Fruit fly (Drosophila melanogaster) whole organism, prepupa: ENCODE data around the gene fwd.

ENCODE experiments used
- CG6276 ChIP-seq: fragments of 200-800 bp; sonication (Bioruptor generic); optimal IDR thresholded peaks from 2 replicates; lab custom pipeline; 2017; ENCODE audit warnings: missing biosample characterization, mild to moderate bottlenecking, missing genetic modification characterization
- Gug ChIP-seq: fragments of 200-800 bp; sonication (Bioruptor generic); IDR thresholded peaks from 2 replicates; pipeline ENCODE4 v1.3.6; 2022; ENCODE audit warnings: missing biosample characterization, missing genetic modification characterization
- Lpt ChIP-seq: fragments of 200-800 bp; sonication (Bioruptor generic); optimal IDR thresholded peaks from 3 replicates; lab custom pipeline; 2016; ENCODE audit warnings: missing biosample characterization, missing genetic modification characterization
- Sox102F ChIP-seq: fragments of 200-800 bp; sonication (Bioruptor generic); optimal IDR thresholded peaks from 2 replicates; lab custom pipeline; 2016; ENCODE audit warnings: missing biosample characterization, mild to moderate bottlenecking, missing genetic modification characterization
- acj6 ChIP-seq: fragments of 200-800 bp; sonication (Bioruptor generic); optimal IDR thresholded peaks from 3 replicates; lab custom pipeline; 2016; ENCODE audit warnings: missing biosample characterization, missing genetic modification characterization
- fd85E ChIP-seq: fragments of 200-800 bp; sonication (Bioruptor generic); optimal IDR thresholded peaks from 3 replicates; lab custom pipeline; 2016; ENCODE audit warnings: missing biosample characterization, missing genetic modification characterization
- net ChIP-seq: fragments of 200-800 bp; sonication (Bioruptor generic); optimal IDR thresholded peaks from 3 replicates; lab custom pipeline; 2016; ENCODE audit warnings: missing biosample characterization, missing genetic modification characterization
- pdm3 ChIP-seq: fragments of 200-800 bp; sonication (Bioruptor generic); optimal IDR thresholded peaks from 3 replicates; lab custom pipeline; 2016; ENCODE audit warnings: missing biosample characterization, missing genetic modification characterization

dm6 chr3L:294841-295408 is 24.8 kb downstream of the fwd start:
- no peak for TF ChIP-seq Gug
- TF ChIP-seq Lpt (GFP tag; lab: Kevin White, UChicago) = no peak
- no peak for TF ChIP-seq pdm3 (GFP tag; lab: Kevin White, UChicago)
- no peak for TF ChIP-seq net (GFP tag; lab: Kevin White, UChicago)
- no peak for TF ChIP-seq fd85E
- TF ChIP-seq Sox102F (GFP tag; lab: Kevin White, UChicago) = no peak
- TF ChIP-seq acj6 = no peak
- no peak for TF ChIP-seq CG6276
